Fruit fly (Drosophila melanogaster): ENCODE results near the gene Pglym87.

DNA sequence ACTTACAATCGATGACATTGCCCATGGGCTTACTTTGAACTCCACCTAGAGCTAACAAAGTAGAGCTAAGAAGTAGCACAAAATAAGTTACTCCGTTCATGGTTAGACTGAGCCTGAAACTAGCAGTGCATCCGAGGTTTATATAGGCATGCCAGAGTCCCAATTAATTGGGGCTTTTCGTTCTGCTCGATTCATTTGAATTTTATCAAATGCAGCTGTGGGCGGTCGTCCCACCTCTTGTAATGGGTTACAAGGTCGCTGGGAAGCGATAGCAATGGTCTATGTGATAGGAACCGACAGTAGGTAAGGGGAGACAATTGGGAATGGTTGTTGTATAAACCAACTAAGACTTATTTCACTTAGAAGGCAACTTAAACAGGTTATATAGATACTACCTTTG, 6.3 kb downstream of the Pglym87 start, which contains the start of gene CG12256:
- no peak for TF ChIP-seq CG33017 (tag; optimal IDR thresholded peaks at IDR 0.05)
- no peak for TF ChIP-seq bab1 (GFP tag; optimal IDR thresholded peaks at IDR 0.05)
- no peak for TF ChIP-seq CG5204 (GFP tag; optimal IDR thresholded peaks at IDR 0.05)
- TF ChIP-seq kay (GFP tag; ENCODE audit: borderline replicate concordance): no peak

Measured in whole organism, adult.